Worm (Caenorhabditis elegans): ENCODE results near the gene hot-4.

DNA sequence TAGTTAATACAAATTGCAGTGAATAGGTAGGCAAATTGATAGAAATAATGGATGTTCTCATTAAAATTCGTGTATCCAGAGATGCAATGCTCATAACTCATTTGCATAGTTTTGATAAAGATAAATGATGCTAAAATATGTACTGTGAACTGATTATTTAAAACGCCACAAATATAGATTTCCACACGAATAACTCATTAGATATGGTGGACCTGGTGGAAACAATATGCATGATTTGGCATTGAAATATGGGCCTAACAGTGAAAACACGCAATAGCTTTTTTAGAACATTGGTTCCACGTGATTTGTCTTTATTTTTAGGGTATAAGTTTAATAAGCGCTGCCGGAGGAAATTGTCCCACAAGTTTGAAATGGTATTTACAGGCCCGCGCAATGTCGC is 53.1 kb downstream of the hot-4 start, which contains the start of gene srg-3:
- TF ChIP-seq ets-7 (tag; optimal IDR thresholded peaks at IDR 0.05) (no peak), F13C5.2 (tag; optimal IDR thresholded peaks at IDR 0.05) (no peak), hmbx-1 (tag; optimal IDR thresholded peaks at IDR 0.05) (no peak), B0310.2 (tag; optimal IDR thresholded peaks at IDR 0.05) (no peak), tbx-37 (GFP tag; conservative IDR thresholded peaks at IDR 0.05) (no peak)

All from whole organism, early embryonic.